Worm (Caenorhabditis elegans) whole organism, L1 larva: ENCODE measurements around the gene srh-147.

ENCODE experiments used
- C04F5.9 ChIP-seq: sonication (generic microtip); optimal IDR thresholded peaks from 2 replicates; lab custom pipeline; 2016; ENCODE audit warnings: missing genetic modification characterization, missing compliant biosample characterization
- Y116A8C.19 ChIP-seq: sonication (generic microtip); optimal IDR thresholded peaks from 2 replicates; lab custom pipeline; 2016; ENCODE audit warnings: missing compliant biosample characterization, missing genetic modification characterization, borderline replicate concordance
- aha-1 ChIP-seq: fragments of 150-350 bp; optimal IDR thresholded peaks from 2 replicates; lab custom pipeline; 2014; ENCODE audit warnings: missing biosample characterization, missing genetic modification characterization
- alr-1 ChIP-seq: fragments of 200-800 bp; sonication (Bioruptor generic); optimal IDR thresholded peaks from 2 replicates; lab custom pipeline; 2018; ENCODE audit warnings: borderline replicate concordance, mild to moderate bottlenecking, missing genetic modification characterization, missing compliant biosample characterization
- blmp-1 ChIP-seq: fragments of 150-350 bp; optimal IDR thresholded peaks from 2 replicates; lab custom pipeline; 2014; ENCODE audit warnings: missing biosample characterization, missing genetic modification characterization
- ceh-63 ChIP-seq: fragments of 200-800 bp; sonication (Bioruptor generic); optimal IDR thresholded peaks from 2 replicates; lab custom pipeline; 2018; ENCODE audit warnings: mild to moderate bottlenecking, missing genetic modification characterization, missing compliant biosample characterization
- ceh-8 ChIP-seq: fragments of 200-800 bp; sonication (Bioruptor generic); optimal IDR thresholded peaks from 2 replicates; lab custom pipeline; 2018; ENCODE audit warnings: mild to moderate bottlenecking, missing genetic modification characterization, moderate library complexity, missing compliant biosample characterization
- ces-1 ChIP-seq: fragments of 150-350 bp; optimal IDR thresholded peaks from 2 replicates; lab custom pipeline; 2014; ENCODE audit warnings: missing biosample characterization, missing genetic modification reagents, missing genetic modification characterization
- dsc-1 ChIP-seq: sonication (generic microtip); optimal IDR thresholded peaks from 2 replicates; lab custom pipeline; 2016; ENCODE audit warnings: mild to moderate bottlenecking, missing genetic modification characterization, missing compliant biosample characterization
- egl-13 ChIP-seq: sonication (generic microtip); optimal IDR thresholded peaks from 2 replicates; lab custom pipeline; 2016; ENCODE audit warnings: missing genotype, missing genetic modification reagents, missing genetic modification characterization, missing compliant biosample characterization
- egl-27 ChIP-seq, 2 experiments: fragments of 150-350 bp in 1 of 2; sonication (generic microtip); optimal IDR thresholded peaks; 3 replicates each; lab custom pipeline; 2017 to 2018; ENCODE audit warnings: missing biosample characterization in 2 of 2, missing genetic modification characterization in 2 of 2, missing genetic modification reagents in 2 of 2
- elt-2 ChIP-seq: sonication (generic microtip); optimal IDR thresholded peaks from 2 replicates; lab custom pipeline; 2016; ENCODE audit warnings: missing genetic modification characterization, mild to moderate bottlenecking, inconsistent platforms, missing compliant biosample characterization, missing genetic modification reagents
- elt-3 ChIP-seq, 6 experiments: fragments of 150-350 bp in 1 of 6; sonication (generic microtip); optimal IDR thresholded peaks; 2 replicates each; lab custom pipeline; 2017 to 2018; ENCODE audit warnings: missing biosample characterization in 6 of 6, missing genetic modification characterization in 6 of 6, inconsistent platforms in 1 of 6
- fkh-10 ChIP-seq: sonication (generic microtip); optimal IDR thresholded peaks from 2 replicates; lab custom pipeline; 2017; ENCODE audit warnings: missing biosample characterization, missing genetic modification reagents, missing genetic modification characterization
- fkh-4 ChIP-seq: sonication (generic microtip); optimal IDR thresholded peaks from 2 replicates; lab custom pipeline; 2016; ENCODE audit warnings: missing compliant biosample characterization, missing genetic modification characterization, borderline replicate concordance
- hlh-17 ChIP-seq: fragments of 200-800 bp; sonication (Bioruptor generic); optimal IDR thresholded peaks from 2 replicates; lab custom pipeline; 2018; ENCODE audit warnings: missing genetic modification characterization, mild to moderate bottlenecking, missing compliant biosample characterization, moderate library complexity, borderline replicate concordance
- hlh-4 ChIP-seq: sonication (generic microtip); optimal IDR thresholded peaks from 2 replicates; lab custom pipeline; 2016; ENCODE audit warnings: mild to moderate bottlenecking, missing genetic modification characterization, missing compliant biosample characterization
- isw-1 ChIP-seq: fragments of 200-800 bp; sonication (Bioruptor generic); IDR thresholded peaks from 2 replicates; pipeline ENCODE4 v1.3.6; 2022; ENCODE audit warnings: missing genetic modification characterization, missing compliant biosample characterization
- lin-13 ChIP-seq: fragments of 150-350 bp; optimal IDR thresholded peaks from 2 replicates; lab custom pipeline; 2014; ENCODE audit warnings: missing biosample characterization, missing genetic modification reagents, missing genetic modification characterization
- lin-14 ChIP-seq: fragments of 200-800 bp; sonication (Bioruptor generic); optimal IDR thresholded peaks from 2 replicates; lab custom pipeline; 2018; ENCODE audit warnings: mild to moderate bottlenecking, missing genetic modification characterization, moderate library complexity, missing compliant biosample characterization
- lin-35 ChIP-seq, 2 experiments: fragments of 150-350 bp; optimal IDR thresholded peaks; 2 replicates each; lab custom pipeline; 2014; ENCODE audit warnings: missing biosample characterization in 2 of 2, missing genetic modification characterization in 2 of 2, missing genetic modification reagents in 2 of 2
- lin-39 ChIP-seq: fragments of 150-350 bp; optimal IDR thresholded peaks from 2 replicates; lab custom pipeline; 2014; ENCODE audit warnings: missing biosample characterization, missing genetic modification reagents, missing genetic modification characterization
- lir-3 ChIP-seq: sonication (generic microtip); optimal IDR thresholded peaks from 2 replicates; lab custom pipeline; 2016; ENCODE audit warnings: mild to moderate bottlenecking, missing genetic modification characterization, moderate library complexity, missing compliant biosample characterization; ENCODE audit not compliant: poor library complexity
- lsy-2 ChIP-seq, 2 experiments: fragments of 150-350 bp; optimal IDR thresholded peaks; 2 replicates each; lab custom pipeline; 2014; ENCODE audit warnings: missing biosample characterization in 2 of 2, missing genetic modification characterization in 2 of 2
- mab-9 ChIP-seq: fragments of 200-800 bp; sonication (Bioruptor generic); IDR thresholded peaks from 2 replicates; pipeline ENCODE4 v1.3.6; 2022; ENCODE audit warnings: missing genetic modification reagents, missing genetic modification characterization, missing compliant biosample characterization
- mdl-1 ChIP-seq, 2 experiments: fragments of 150-350 bp; optimal IDR thresholded peaks; 2 replicates each; lab custom pipeline; 2014 to 2017; ENCODE audit warnings: missing biosample characterization in 2 of 2, missing genetic modification characterization in 2 of 2, inconsistent platforms in 1 of 2
- mef-2 ChIP-seq: fragments of 150-350 bp; optimal IDR thresholded peaks from 2 replicates; lab custom pipeline; 2014; ENCODE audit warnings: missing biosample characterization, missing genetic modification characterization
- nhr-11 ChIP-seq: fragments of 150-350 bp; optimal IDR thresholded peaks from 2 replicates; lab custom pipeline; 2014; ENCODE audit warnings: missing biosample characterization, missing genetic modification characterization
- nhr-19 ChIP-seq: fragments of 200-800 bp; sonication (Bioruptor generic); conservative IDR thresholded peaks from 2 replicates; pipeline ENCODE4 v1.3.6; 2022; ENCODE audit warnings: missing genetic modification characterization, missing compliant biosample characterization
- nhr-20 ChIP-seq: sonication (generic microtip); optimal IDR thresholded peaks from 2 replicates; lab custom pipeline; 2016; ENCODE audit warnings: mild to moderate bottlenecking, missing genetic modification characterization, missing compliant biosample characterization
- nhr-47 ChIP-seq: sonication (generic microtip); optimal IDR thresholded peaks from 2 replicates; lab custom pipeline; 2016; ENCODE audit warnings: mild to moderate bottlenecking, missing genetic modification characterization, moderate library complexity, missing compliant biosample characterization
- nhr-84 ChIP-seq: sonication (generic microtip); optimal IDR thresholded peaks from 2 replicates; lab custom pipeline; 2017; ENCODE audit warnings: missing biosample characterization, missing genetic modification characterization
- nhr-85 ChIP-seq: sonication (generic microtip); peaks from one replicate; lab custom pipeline; 2016; ENCODE audit warnings: missing genetic modification characterization, inconsistent platforms, missing compliant biosample characterization
- nhr-90 ChIP-seq: sonication (generic microtip); optimal IDR thresholded peaks from 2 replicates; lab custom pipeline; 2016; ENCODE audit warnings: mild to moderate bottlenecking, missing genetic modification characterization, missing compliant biosample characterization; ENCODE audit not compliant: poor library complexity
- pag-3 ChIP-seq: sonication (generic microtip); optimal IDR thresholded peaks from 2 replicates; lab custom pipeline; 2017; ENCODE audit warnings: missing genetic modification characterization, mild to moderate bottlenecking, missing compliant biosample characterization, antibody characterized with exemption, borderline replicate concordance; ENCODE audit not compliant: insufficient read depth
- pax-3 ChIP-seq: fragments of 200-800 bp; sonication (Bioruptor generic); optimal IDR thresholded peaks from 2 replicates; lab custom pipeline; 2018; ENCODE audit warnings: mild to moderate bottlenecking, missing genetic modification characterization, moderate library complexity, missing compliant biosample characterization
- snpc-4 ChIP-seq: fragments of 150-350 bp; optimal IDR thresholded peaks from 2 replicates; lab custom pipeline; 2014; ENCODE audit warnings: missing biosample characterization, missing genetic modification characterization
- swsn-7 ChIP-seq: sonication (generic microtip); optimal IDR thresholded peaks from 2 replicates; lab custom pipeline; 2016; ENCODE audit warnings: missing genetic modification characterization, missing compliant biosample characterization
- tlp-1 ChIP-seq: fragments of 150-350 bp; optimal IDR thresholded peaks from 2 replicates; lab custom pipeline; 2014; ENCODE audit warnings: missing biosample characterization, missing genetic modification characterization
- unc-98 ChIP-seq: fragments of 200-800 bp; sonication (Bioruptor generic); IDR thresholded peaks from 2 replicates; pipeline ENCODE4 v1.3.6; 2022; ENCODE audit warnings: missing genetic modification characterization, missing compliant biosample characterization
- xbp-1 ChIP-seq: sonication (generic microtip); optimal IDR thresholded peaks from 2 replicates; lab custom pipeline; 2016; ENCODE audit warnings: missing genetic modification characterization, missing compliant biosample characterization
- zag-1 ChIP-seq: fragments of 150-350 bp; optimal IDR thresholded peaks from 2 replicates; lab custom pipeline; 2014; ENCODE audit warnings: missing biosample characterization, missing genetic modification characterization
- zip-4 ChIP-seq: fragments of 200-800 bp; sonication (Bioruptor generic); optimal IDR thresholded peaks from 2 replicates; lab custom pipeline; 2018; ENCODE audit warnings: mild to moderate bottlenecking, missing genetic modification characterization, moderate library complexity, missing compliant biosample characterization
- ztf-4 ChIP-seq: fragments of 150-350 bp; optimal IDR thresholded peaks from 2 replicates; lab custom pipeline; 2014; ENCODE audit warnings: missing biosample characterization, missing genetic modification characterization

Gene srh-147

ce11 chrV:15888751-15889150 lies 38.6 kb upstream of the srh-147 start, which contains the start of gene cgt-1:
Gene cgt-1, minus strand, starts transcription at chrV:15888851.
- TF ChIP-seq C04F5.9 (no peak), Y116A8C.19 (tag; lab: Kevin White, UChicago) (no peak), hlh-17 (no peak), dsc-1 (no peak), elt-2 (tag; lab: Kevin White, UChicago) (peak; percentile 24)
- TF ChIP-seq, all 84 proteins: peak for 1

- no peak for TF ChIP-seq alr-1 (tag; lab: Kevin White, UChicago)
- TF ChIP-seq nhr-20 = peak; percentile 24
- TF ChIP-seq nhr-90 (tag; lab: Kevin White, UChicago) = peak; percentile 18
- no peak for TF ChIP-seq hlh-17
- TF ChIP-seq unc-98 (GFP tag; lab: Robert Waterston, UW) = no peak
- no peak for TF ChIP-seq nhr-19 (GFP tag; lab: Robert Waterston, UW)
- TF ChIP-seq lir-3 (tag; lab: Kevin White, UChicago) = no peak
- peak in 1 of 2 experiments; percentile 25 for TF ChIP-seq lin-35 (GFP tag; optimal IDR thresholded peaks at IDR 0.05; lab: Kevin White, UChicago)
- no peak for TF ChIP-seq ces-1 (GFP tag; lab: Kevin White, UChicago)
- no peak for TF ChIP-seq egl-13
- no peak for TF ChIP-seq hlh-4
- TF ChIP-seq nhr-11 = no peak
- no peak for TF ChIP-seq fkh-4
- TF ChIP-seq C04F5.9 = no peak
- TF ChIP-seq elt-3 (tag; optimal IDR thresholded peaks at IDR 0.05; lab: Kevin White, UChicago) = no peak
- TF ChIP-seq ceh-63 = no peak
- TF ChIP-seq pax-3 (tag; lab: Kevin White, UChicago) = no peak
- no peak for TF ChIP-seq isw-1 (GFP tag; lab: Robert Waterston, UW)
- no peak for TF ChIP-seq lin-39 (tag; lab: Kevin White, UChicago)
- no peak for TF ChIP-seq pag-3
- peak; percentile 19 for TF ChIP-seq tlp-1 (tag; lab: Kevin White, UChicago)
- TF ChIP-seq zag-1 (tag; lab: Kevin White, UChicago) = no peak
- no peak for TF ChIP-seq lin-13
- no peak for TF ChIP-seq ztf-4 (tag; lab: Kevin White, UChicago)
- TF ChIP-seq fkh-10 = no peak
- TF ChIP-seq lsy-2 (tag; optimal IDR thresholded peaks at IDR 0.05; lab: Kevin White, UChicago) = no peak
- no peak for TF ChIP-seq swsn-7 (tag; lab: Kevin White, UChicago)
- no peak for TF ChIP-seq mdl-1 (tag; optimal IDR thresholded peaks at IDR 0.05; lab: Kevin White, UChicago)
- TF ChIP-seq elt-2 (tag; lab: Kevin White, UChicago) = peak; percentile 87
These were observed 37.7 kb upstream of the srh-147 start for ce11 chrV:15887708-15888295.

ce11 chrV:15885967-15886366 lies 35.8 kb upstream of the srh-147 start, which contains the start of gene T06C12.9:
Gene T06C12.9, minus strand, starts transcription at chrV:15886067.
- TF ChIP-seq nhr-85 (tag; lab: Kevin White, UChicago) = peak; percentile 20
- TF ChIP-seq mef-2 (tag; lab: Kevin White, UChicago) = no peak

ce11 chrV:15884698-15885097 lies 34.6 kb upstream of the srh-147 start, which contains the start of gene oac-42:
Gene oac-42, minus strand, starts transcription at chrV:15884798.
- no peak for TF ChIP-seq ztf-4 (tag; lab: Kevin White, UChicago)
- no peak for TF ChIP-seq egl-27 (tag; optimal IDR thresholded peaks at IDR 0.05; lab: Kevin White, UChicago)
- TF ChIP-seq egl-13 = no peak
- no peak for TF ChIP-seq nhr-47 (tag; lab: Kevin White, UChicago)
- no peak for TF ChIP-seq fkh-10
- TF ChIP-seq elt-3 (tag; optimal IDR thresholded peaks at IDR 0.05; lab: Kevin White, UChicago) = no peak
- TF ChIP-seq fkh-4 = no peak
- TF ChIP-seq mab-9 (GFP tag; lab: Robert Waterston, UW) = no peak
- TF ChIP-seq unc-98 (GFP tag; lab: Robert Waterston, UW) = no peak
- TF ChIP-seq nhr-19 (GFP tag; lab: Robert Waterston, UW) = no peak
- TF ChIP-seq zag-1 (tag; lab: Kevin White, UChicago) = no peak
- TF ChIP-seq xbp-1 = no peak
- TF ChIP-seq zip-4 (GFP tag; lab: Kevin White, UChicago) = no peak
- no peak for TF ChIP-seq lin-14
- no peak for TF ChIP-seq aha-1 (tag; lab: Kevin White, UChicago)
- TF ChIP-seq nhr-84 (tag; lab: Kevin White, UChicago) = no peak
- TF ChIP-seq snpc-4 = no peak
- TF ChIP-seq blmp-1 (tag; lab: Kevin White, UChicago) = no peak
- TF ChIP-seq lir-3 (tag; lab: Kevin White, UChicago) = no peak
- no peak for TF ChIP-seq ceh-8 (GFP tag; lab: Kevin White, UChicago)
